Worm (Caenorhabditis elegans) whole organism, L3 larva: ENCODE results near the gene F38A5.8.

Source experiments
- fkh-10 ChIP-seq: sonication (generic microtip); optimal IDR thresholded peaks from 2 replicates; lab custom pipeline; 2017; ENCODE audit warnings: missing biosample characterization, missing genetic modification reagents, missing genetic modification characterization
- nhr-77 ChIP-seq: fragments of 150-350 bp; optimal IDR thresholded peaks from 2 replicates; lab custom pipeline; 2014; ENCODE audit warnings: missing biosample characterization, missing genetic modification characterization
- zag-1 ChIP-seq: fragments of 150-350 bp; optimal IDR thresholded peaks from 2 replicates; lab custom pipeline; 2014; ENCODE audit warnings: missing biosample characterization, missing genetic modification characterization

DNA sequence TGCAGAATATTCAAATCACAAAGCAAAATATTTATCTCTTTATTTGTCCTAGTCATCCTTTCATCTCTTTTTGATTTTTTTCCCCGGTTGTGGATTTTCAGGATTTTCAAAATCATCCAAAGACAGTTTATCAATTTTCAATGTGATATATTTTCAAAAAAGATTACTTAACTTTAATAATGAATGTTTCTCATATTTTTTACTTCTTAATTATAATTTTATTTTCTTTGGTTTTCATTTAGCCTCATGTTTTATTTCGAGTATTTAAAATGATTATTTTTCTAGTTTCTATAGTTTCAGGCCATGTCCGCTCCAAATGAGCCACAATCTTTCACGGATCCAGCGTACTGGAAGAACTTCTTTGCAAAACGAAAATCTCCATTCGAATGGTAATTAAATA, 35.2 kb downstream of the F38A5.8 start, which contains the start of gene metl-13:
- TF ChIP-seq fkh-10 (GFP tag; lab: Kevin White, UChicago) (no peak), nhr-77 (tag; lab: Kevin White, UChicago) (no peak), zag-1 (tag; lab: Kevin White, UChicago) (no peak)
